Fruit fly (Drosophila melanogaster): ENCODE measurements around the gene Pdp1.
A peak's percentile ranks its signal among the peaks of the same experiment; 100 is the strongest.

DNA sequence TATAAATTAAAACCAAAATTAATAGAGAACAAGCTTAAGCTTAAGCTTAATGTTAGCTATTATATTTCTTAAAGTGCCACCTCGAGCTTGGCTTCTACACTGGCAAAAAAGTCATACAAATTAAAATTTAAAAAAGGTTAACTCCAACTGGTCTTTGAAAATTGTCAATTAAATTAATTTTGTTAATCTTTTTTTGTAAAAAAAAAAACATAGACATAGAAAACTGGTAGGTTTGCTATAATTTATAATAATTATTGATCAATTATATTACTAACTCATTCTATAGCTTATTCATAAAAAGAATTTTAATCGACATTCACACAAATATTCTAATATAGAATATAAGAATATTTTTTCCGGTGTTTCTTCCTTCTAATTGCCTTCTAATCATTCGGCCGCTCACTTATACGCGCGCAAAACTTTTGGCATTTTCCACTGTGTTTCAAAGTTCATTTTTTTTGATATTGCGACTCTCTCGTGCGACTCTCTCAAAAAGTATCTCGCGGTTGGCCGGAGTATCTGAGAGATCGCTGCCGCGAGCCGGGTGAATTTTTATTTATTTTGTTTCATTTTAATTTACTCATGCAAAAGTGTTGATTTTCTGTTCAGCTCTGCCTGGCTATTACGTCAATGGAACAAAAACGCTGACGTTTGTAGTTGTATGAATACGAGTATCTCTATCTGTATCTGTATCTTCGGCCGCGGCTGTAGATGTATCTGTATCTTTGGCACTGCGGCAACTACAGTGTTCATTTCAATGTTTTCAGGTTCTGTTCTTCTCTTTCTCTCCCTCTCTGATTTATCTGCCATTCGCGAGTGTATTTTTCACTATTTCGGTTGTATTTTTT, 11.2 kb downstream of the Pdp1 start:
- TF ChIP-seq cic (GFP tag; optimal IDR thresholded peaks at IDR 0.05) (peak; percentile 94), tj (GFP tag; optimal IDR thresholded peaks at IDR 0.05) (peak; percentile 90), Crg-1 (GFP tag; optimal IDR thresholded peaks at IDR 0.05) (peak; percentile 41)

All from whole organism, adult.